Fruit fly (Drosophila melanogaster): ENCODE measurements around the gene Med.

Med gene

dm6 chr3R:31608438-31609188 is 2.2 kb upstream of the Med start (continued):
- TF ChIP-seq Stat92E (GFP tag; optimal IDR thresholded peaks at IDR 0.05) (peak in 1 of 3 experiments; percentile 86), sens (GFP tag) (peak; percentile 76), scrt (GFP tag; optimal IDR thresholded peaks at IDR 0.05) (peak; percentile 45), cg (GFP tag; optimal IDR thresholded peaks at IDR 0.05) (peak; percentile 97), Sin3A (optimal IDR thresholded peaks at IDR 0.05) (no peak), CG13894 (tag; optimal IDR thresholded peaks at IDR 0.05) (peak; percentile 61), Atf6 (GFP tag; IDR thresholded peaks at IDR 0.05) (no peak), CG8478 (optimal IDR thresholded peaks at IDR 0.05) (peak; percentile 96), kay (GFP tag; optimal IDR thresholded peaks at IDR 0.05) (peak; percentile 33), Dip3 (GFP tag; optimal IDR thresholded peaks at IDR 0.05) (no peak), NfI (GFP tag; optimal IDR thresholded peaks at IDR 0.05) (peak; percentile 8), lbe (GFP tag; optimal IDR thresholded peaks at IDR 0.05) (peak; percentile 11), grau (tag; optimal IDR thresholded peaks at IDR 0.05) (peak; percentile 2), CG12299 (tag; optimal IDR thresholded peaks at IDR 0.05) (peak; percentile 15), Meics (GFP tag; optimal IDR thresholded peaks at IDR 0.05) (peak; percentile 21), Hand (GFP tag; optimal IDR thresholded peaks at IDR 0.05) (peak; percentile 11), CG17912 (GFP tag; optimal IDR thresholded peaks at IDR 0.05) (peak; percentile 64), HmgD (GFP tag; optimal IDR thresholded peaks at IDR 0.05) (peak; percentile 15), sd (tag; optimal IDR thresholded peaks at IDR 0.05) (peak; percentile 79), CG34376 (GFP tag; optimal IDR thresholded peaks at IDR 0.05) (peak; percentile 66), pzg (GFP tag; optimal IDR thresholded peaks at IDR 0.05) (peak; percentile 5), D (optimal IDR thresholded peaks at IDR 0.05) (peak; percentile 76), D (GFP tag; optimal IDR thresholded peaks at IDR 0.05) (peak; percentile 28), CG2678 (tag; optimal IDR thresholded peaks at IDR 0.05) (peak; percentile 0), CG11093 (GFP tag; IDR thresholded peaks at IDR 0.05) (no peak), Fer1 (GFP tag; optimal IDR thresholded peaks at IDR 0.05) (peak; percentile 13), chn (GFP tag; optimal IDR thresholded peaks at IDR 0.05) (peak; percentile 43), lilli (GFP tag; optimal IDR thresholded peaks at IDR 0.05) (peak; percentile 14), kni (GFP tag; optimal IDR thresholded peaks at IDR 0.05) (peak; percentile 94), CG8290 (GFP tag; optimal IDR thresholded peaks at IDR 0.05) (no peak), CG8290 (tag; optimal IDR thresholded peaks at IDR 0.05) (peak in 1 of 2 experiments; percentile 54), pum (GFP tag; optimal IDR thresholded peaks at IDR 0.05) (no peak), Hmr (GFP tag; optimal IDR thresholded peaks at IDR 0.05) (peak; percentile 45), Drgx (GFP tag; IDR thresholded peaks at IDR 0.05) (no peak), lab (GFP tag; optimal IDR thresholded peaks at IDR 0.05) (peak; percentile 47), Pdp1 (GFP tag; optimal IDR thresholded peaks at IDR 0.05) (peak in 1 of 2 experiments; percentile 93), CG10366 (GFP tag; IDR thresholded peaks at IDR 0.05) (no peak), Dad (GFP tag; optimal IDR thresholded peaks at IDR 0.05) (no peak), fd102C (GFP tag; optimal IDR thresholded peaks at IDR 0.05) (no peak), MESR4 (GFP tag; optimal IDR thresholded peaks at IDR 0.05) (peak; percentile 19), HmgZ (tag; optimal IDR thresholded peaks at IDR 0.05) (peak; percentile 41), nmo (GFP tag; optimal IDR thresholded peaks at IDR 0.05) (peak; percentile 13), exex (tag; optimal IDR thresholded peaks at IDR 0.05) (peak; percentile 34), Deaf1 (tag; optimal IDR thresholded peaks at IDR 0.05) (peak; percentile 17), Hr51 (GFP tag; optimal IDR thresholded peaks at IDR 0.05) (no peak), CG31441 (GFP tag; IDR thresholded peaks at IDR 0.05) (no peak), BtbVII (GFP tag; optimal IDR thresholded peaks at IDR 0.05) (peak; percentile 10), oc (tag; optimal IDR thresholded peaks at IDR 0.05) (peak; percentile 13), CG15601 (tag; optimal IDR thresholded peaks at IDR 0.05) (no peak)
